Fruit fly (Drosophila melanogaster): Measurements from ENCODE around the gene Tpt.
A peak's percentile ranks its signal among the peaks of the same experiment; 100 is the strongest.

The Tpt gene

dm6 chr3L:8449202-8449799 lies 44.2 kb upstream of the Tpt start, which contains the start of gene CG6983 (continued):
- TF ChIP-seq CG14014 (GFP tag; IDR thresholded peaks at IDR 0.05) (no peak), crol (GFP tag; IDR thresholded peaks at IDR 0.05) (no peak), Spps (tag; optimal IDR thresholded peaks at IDR 0.05) (no peak), org-1 (GFP tag; optimal IDR thresholded peaks at IDR 0.05) (no peak), usp (GFP tag; optimal IDR thresholded peaks at IDR 0.05) (no peak), trh (GFP tag; optimal IDR thresholded peaks at IDR 0.05) (no peak), crc (GFP tag; optimal IDR thresholded peaks at IDR 0.05) (no peak), vnd (GFP tag; IDR thresholded peaks at IDR 0.05; ENCODE audit: partially characterized antibody) (peak; percentile 69; the same call in 2 of the 3 replicates), h (optimal IDR thresholded peaks at IDR 0.05) (no peak), pnt (GFP tag; optimal IDR thresholded peaks at IDR 0.05) (no peak), CG6683 (GFP tag; optimal IDR thresholded peaks at IDR 0.05) (no peak), salm (tag; optimal IDR thresholded peaks at IDR 0.05) (no peak), unpg (GFP tag; optimal IDR thresholded peaks at IDR 0.05) (no peak), MESR4 (GFP tag; optimal IDR thresholded peaks at IDR 0.05) (peak; percentile 56), CG1602 (GFP tag; optimal IDR thresholded peaks at IDR 0.05) (no peak), Lim3 (GFP tag; IDR thresholded peaks at IDR 0.05) (no peak), Neu2 (GFP tag; optimal IDR thresholded peaks at IDR 0.05; ENCODE audit: borderline replicate concordance) (no peak), HLH3B (GFP tag; IDR thresholded peaks at IDR 0.05) (no peak), Ets97D (GFP tag; optimal IDR thresholded peaks at IDR 0.05) (no peak), CG17568 (GFP tag; optimal IDR thresholded peaks at IDR 0.05) (peak; percentile 20), CG43689 (GFP tag; IDR thresholded peaks at IDR 0.05) (no peak), Bteb2 (GFP tag; optimal IDR thresholded peaks at IDR 0.05) (no peak), sr (GFP tag; IDR thresholded peaks at IDR 0.05) (no peak), nmo (GFP tag; optimal IDR thresholded peaks at IDR 0.05) (no peak), CG3847 (GFP tag; IDR thresholded peaks at IDR 0.05) (no peak), Bdp1 (GFP tag; optimal IDR thresholded peaks at IDR 0.05) (no peak), Xbp1 (GFP tag; optimal IDR thresholded peaks at IDR 0.05) (no peak), Hmr (GFP tag; optimal IDR thresholded peaks at IDR 0.05) (no peak), CG15696 (tag; optimal IDR thresholded peaks at IDR 0.05) (no peak), B-H2 (GFP tag; optimal IDR thresholded peaks at IDR 0.05) (peak; percentile 35), Ets65A (GFP tag) (no peak), CG11247 (GFP tag; IDR thresholded peaks at IDR 0.05) (no peak), hth (optimal IDR thresholded peaks at IDR 0.05) (no peak), cas (GFP tag; IDR thresholded peaks at IDR 0.05) (peak; percentile 9; the same call in 1 of the 2 replicates), schlank (tag; optimal IDR thresholded peaks at IDR 0.05) (no peak), gsb-n (tag; optimal IDR thresholded peaks at IDR 0.05) (no peak), grn (GFP tag; optimal IDR thresholded peaks at IDR 0.05) (no peak), CG13775 (GFP tag; optimal IDR thresholded peaks at IDR 0.05) (no peak), NfI (GFP tag; optimal IDR thresholded peaks at IDR 0.05) (peak; percentile 6), Elba2 (GFP tag; optimal IDR thresholded peaks at IDR 0.05) (no peak), CG14965 (GFP tag; optimal IDR thresholded peaks at IDR 0.05; ENCODE audit: borderline replicate concordance) (no peak), wor (GFP tag; IDR thresholded peaks at IDR 0.05) (no peak), CG10431 (GFP tag; optimal IDR thresholded peaks at IDR 0.05) (no peak), CG10979 (tag; optimal IDR thresholded peaks at IDR 0.05) (no peak), Dfd (GFP tag; optimal IDR thresholded peaks at IDR 0.05) (no peak), H15 (GFP tag; IDR thresholded peaks at IDR 0.05) (no peak), CG4282 (GFP tag; optimal IDR thresholded peaks at IDR 0.05) (no peak), CG31388 (GFP tag; optimal IDR thresholded peaks at IDR 0.05) (no peak), CG31365 (tag; optimal IDR thresholded peaks at IDR 0.05) (no peak), B-H1 (GFP tag; IDR thresholded peaks at IDR 0.05) (no peak), tx (GFP tag; optimal IDR thresholded peaks at IDR 0.05) (no peak), D19B (GFP tag; optimal IDR thresholded peaks at IDR 0.05) (no peak)

Data from whole organism, embryonic.